Fruit fly (Drosophila melanogaster): ENCODE measurements around the gene RhoGAP93B.

dm6 chr3R:21060430-21061245 lies 37.0 kb downstream of the RhoGAP93B start, which contains the start of gene Mvl:
- TF ChIP-seq insv (optimal IDR thresholded peaks at IDR 0.05) (no peak), ttk (optimal IDR thresholded peaks at IDR 0.05) (no peak), h (optimal IDR thresholded peaks at IDR 0.05) (no peak)

Measured in Kc167 (cell line).